Worm (Caenorhabditis elegans): ENCODE data around the gene Y45G12C.1.

DNA sequence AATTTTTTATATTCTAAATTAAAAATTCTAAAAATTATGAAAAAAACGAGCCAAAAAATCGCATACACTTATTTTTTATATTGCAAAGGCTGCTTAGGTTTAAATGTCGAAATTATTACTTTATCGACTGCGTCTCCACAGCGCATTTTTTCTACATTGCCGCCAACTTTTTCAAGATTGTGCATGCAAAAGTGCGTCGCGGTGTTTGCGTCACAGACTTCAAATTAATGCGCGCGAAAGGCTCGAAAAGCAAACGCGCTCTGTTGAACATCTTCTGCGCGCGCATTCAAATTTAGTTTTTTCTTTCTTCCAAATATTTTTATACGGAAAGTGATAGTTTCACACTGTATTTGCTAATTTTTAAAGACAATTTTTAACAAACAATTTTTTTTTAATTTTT is 35.1 kb downstream of the Y45G12C.1 start:
- no peak for TF ChIP-seq ztf-23 (GFP tag; IDR thresholded peaks at IDR 0.05)
- no peak for TF ChIP-seq flt-1 (GFP tag; IDR thresholded peaks at IDR 0.05)
- TF ChIP-seq T22C8.4 (GFP tag; IDR thresholded peaks at IDR 0.05) = no peak
- TF ChIP-seq med-1 (GFP tag; optimal IDR thresholded peaks at IDR 0.05; ENCODE audit: insufficient read depth) = no peak
- TF ChIP-seq ztf-29 (GFP tag; IDR thresholded peaks at IDR 0.05) = no peak
- no peak for TF ChIP-seq ref-1 (GFP tag; conservative IDR thresholded peaks at IDR 0.05)
